Fruit fly (Drosophila melanogaster) Kc167 (cell line): ENCODE data around the gene Cpr65Ax1.

ENCODE experiments used
- Myc ChIP-seq: fragments of >200 bp; optimal IDR thresholded peaks from 2 replicates; lab custom pipeline; 2017; ENCODE audit warnings: missing external identifiers
- Sin3A ChIP-seq: fragments of >200 bp; optimal IDR thresholded peaks from 2 replicates; lab custom pipeline; 2018; ENCODE audit warnings: missing external identifiers
- h ChIP-seq: fragments of >200 bp; optimal IDR thresholded peaks from 3 replicates; lab custom pipeline; 2018; ENCODE audit warnings: missing external identifiers
- insv ChIP-seq: fragments of >200 bp; optimal IDR thresholded peaks from 3 replicates; lab custom pipeline; 2018; ENCODE audit warnings: missing external identifiers
- psq ChIP-seq: fragments of >200 bp; optimal IDR thresholded peaks from 2 replicates; lab custom pipeline; 2017; ENCODE audit warnings: missing external identifiers
- ttk ChIP-seq: sonication (Bioruptor generic); optimal IDR thresholded peaks from 2 replicates; lab custom pipeline; 2017; ENCODE audit warnings: missing external identifiers

- no peak for TF ChIP-seq Myc (lab: Kevin White, UChicago)
- TF ChIP-seq ttk (lab: Kevin White, UChicago) = no peak
- no peak for TF ChIP-seq h (lab: Kevin White, UChicago)
- TF ChIP-seq insv (lab: Kevin White, UChicago) = no peak
- TF ChIP-seq psq = no peak
- no peak for TF ChIP-seq Sin3A (lab: Kevin White, UChicago)
Observed at dm6 chr3L:6115505-6115904, 32.3 kb downstream of the Cpr65Ax1 start.
